Fruit fly (Drosophila melanogaster): ENCODE results near the gene Sgs7.

The Sgs7 gene

DNA sequence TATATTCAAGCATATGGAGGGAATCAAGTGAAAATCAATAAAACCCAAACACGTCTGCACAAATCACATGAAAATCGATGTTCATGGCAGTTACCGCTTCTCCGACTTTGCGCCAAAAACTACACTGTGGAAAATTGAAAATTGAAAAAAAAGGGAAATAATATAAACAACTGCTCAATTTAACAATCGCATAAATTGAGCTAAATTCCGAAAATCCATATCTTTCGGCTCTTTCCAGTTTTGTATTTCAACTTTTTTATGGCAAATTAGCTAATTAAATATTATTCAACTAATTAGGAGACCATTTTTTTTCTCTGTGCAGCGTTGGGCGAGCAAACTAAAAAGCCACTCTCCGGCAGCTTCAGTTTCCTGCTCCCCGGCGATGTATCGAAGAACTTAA lies 25.2 kb upstream of the Sgs7 start (continued):
- TF ChIP-seq Side (GFP tag; optimal IDR thresholded peaks at IDR 0.05), result no peak
- no peak for TF ChIP-seq zen (tag; optimal IDR thresholded peaks at IDR 0.05)
- no peak for TF ChIP-seq insv (GFP tag; optimal IDR thresholded peaks at IDR 0.05)

dm6 chr3L:11485956-11486609 lies 23.6 kb upstream of the Sgs7 start:
- TF ChIP-seq CG17328 (GFP tag; IDR thresholded peaks at IDR 0.05) (peak; percentile 20; the same call in 1 of the 2 replicates), hkb (optimal IDR thresholded peaks at IDR 0.05) (no peak), hkb (GFP tag; IDR thresholded peaks at IDR 0.05) (0 out of 2 replicates have a peak, but pooled peaks have one; percentile 8), twi (tag; optimal IDR thresholded peaks at IDR 0.05) (peak; percentile 14), CG18262 (tag; optimal IDR thresholded peaks at IDR 0.05) (peak; percentile 40), grn (GFP tag; optimal IDR thresholded peaks at IDR 0.05) (no peak), CG11085 (GFP tag; IDR thresholded peaks at IDR 0.05) (no peak), CG12104 (GFP tag; optimal IDR thresholded peaks at IDR 0.05) (peak; percentile 44), gem (tag; optimal IDR thresholded peaks at IDR 0.05) (peak; percentile 24), D19A (tag; optimal IDR thresholded peaks at IDR 0.05) (peak; percentile 18), Bgb (GFP tag; IDR thresholded peaks at IDR 0.05; ENCODE audit: partially characterized antibody) (0 out of 2 replicates have a peak, but pooled peaks have one; percentile 12), Ssrp (tag; optimal IDR thresholded peaks at IDR 0.05) (peak; percentile 19), ato (GFP tag; IDR thresholded peaks at IDR 0.05; ENCODE audit: partially characterized antibody) (no peak), ro (GFP tag; IDR thresholded peaks at IDR 0.05) (no peak), CG9437 (GFP tag; optimal IDR thresholded peaks at IDR 0.05) (no peak), CG17361 (GFP tag; IDR thresholded peaks at IDR 0.05) (peak; percentile 40; the same call in 2 of the 3 replicates), dpn (GFP tag; optimal IDR thresholded peaks at IDR 0.05) (no peak), phol (tag; optimal IDR thresholded peaks at IDR 0.05) (peak; percentile 35), CG4820 (GFP tag; optimal IDR thresholded peaks at IDR 0.05) (no peak), CG12391 (tag; optimal IDR thresholded peaks at IDR 0.05) (peak; percentile 38), CG2678 (tag; optimal IDR thresholded peaks at IDR 0.05) (no peak), CG10267 (tag; optimal IDR thresholded peaks at IDR 0.05) (peak; percentile 28), otp (GFP tag; IDR thresholded peaks at IDR 0.05) (peak; percentile 22; the same call in 1 of the 3 replicates), CG2202 (tag; optimal IDR thresholded peaks at IDR 0.05) (peak; percentile 25), sc (optimal IDR thresholded peaks at IDR 0.05) (no peak), sc (GFP tag; optimal IDR thresholded peaks at IDR 0.05) (peak; percentile 7), CG1529 (GFP tag; optimal IDR thresholded peaks at IDR 0.05) (peak; percentile 12), ATbp (GFP tag; optimal IDR thresholded peaks at IDR 0.05) (peak; percentile 26), CG8089 (GFP tag; optimal IDR thresholded peaks at IDR 0.05) (no peak), Xbp1 (GFP tag; optimal IDR thresholded peaks at IDR 0.05) (peak; percentile 14), zfh1 (GFP tag; IDR thresholded peaks at IDR 0.05) (peak; percentile 42; the same call in 1 of the 3 replicates), Sox102F (GFP tag; optimal IDR thresholded peaks at IDR 0.05) (peak; percentile 44), NC2β (GFP tag; optimal IDR thresholded peaks at IDR 0.05) (peak; percentile 9), Sox100B (GFP tag; optimal IDR thresholded peaks at IDR 0.05) (no peak), bsh (GFP tag; optimal IDR thresholded peaks at IDR 0.05) (peak in 1 of 2 experiments; percentile 44), CG2199 (GFP tag; IDR thresholded peaks at IDR 0.05) (0 out of 3 replicates have a peak, but pooled peaks have one; percentile 11), CG6683 (GFP tag; optimal IDR thresholded peaks at IDR 0.05) (no peak), CG31441 (GFP tag; IDR thresholded peaks at IDR 0.05) (peak; percentile 55), jigr1 (GFP tag; IDR thresholded peaks at IDR 0.05) (no peak), CG10979 (tag; optimal IDR thresholded peaks at IDR 0.05) (peak; percentile 35), CG6689 (GFP tag; IDR thresholded peaks at IDR 0.05) (peak; percentile 37; the same call in 1 of the 2 replicates), az2 (GFP tag; optimal IDR thresholded peaks at IDR 0.05) (peak; percentile 40), vvl (GFP tag; IDR thresholded peaks at IDR 0.05) (peak; percentile 31; the same call in 1 of the 2 replicates), dmrt99B (tag; optimal IDR thresholded peaks at IDR 0.05) (peak; percentile 32), CG12942 (GFP tag; optimal IDR thresholded peaks at IDR 0.05) (no peak)
